Worm (Caenorhabditis elegans): Measurements from ENCODE around the gene xrn-2.

Gene xrn-2

ce11 chrII:14155259-14156023 is at the start of gene xrn-2, which contains the start of gene rpl-43:
TSS of gene xrn-2 (plus strand) at chrII:14155768.
TSS of gene rpl-43 (plus strand) at chrII:14155294.
- TF ChIP-seq nhr-77 (tag; optimal IDR thresholded peaks at IDR 0.05) (peak; percentile 11), nhr-25 (tag; optimal IDR thresholded peaks at IDR 0.05) (no peak), nhr-43 (tag; optimal IDR thresholded peaks at IDR 0.05; ENCODE audit: poor library complexity, severe bottlenecking) (peak; percentile 10)

- TF ChIP-seq hmg-11 (tag; optimal IDR thresholded peaks at IDR 0.05) (no peak), ceh-9 (tag; optimal IDR thresholded peaks at IDR 0.05) (no peak), pha-4 (tag; optimal IDR thresholded peaks at IDR 0.05) (no peak), ama-1 (optimal IDR thresholded peaks at IDR 0.05) (no peak), nhr-23 (tag; optimal IDR thresholded peaks at IDR 0.05) (no peak), lin-15B (tag; optimal IDR thresholded peaks at IDR 0.05) (no peak), elt-1 (tag; optimal IDR thresholded peaks at IDR 0.05) (no peak), eor-1 (tag; optimal IDR thresholded peaks at IDR 0.05) (no peak), ceh-28 (tag; optimal IDR thresholded peaks at IDR 0.05) (no peak), elt-2 (tag; optimal IDR thresholded peaks at IDR 0.05) (no peak), nhr-11 (tag; optimal IDR thresholded peaks at IDR 0.05) (no peak), nhr-25 (tag; optimal IDR thresholded peaks at IDR 0.05) (no peak), egl-5 (tag; optimal IDR thresholded peaks at IDR 0.05) (no peak), nfya-1 (tag; optimal IDR thresholded peaks at IDR 0.05; ENCODE audit: insufficient read depth) (no peak)
These were observed 49.4 kb upstream of the xrn-2 start for ce11 chrII:14106164-14106563.

- TF ChIP-seq egl-5 (tag; optimal IDR thresholded peaks at IDR 0.05) (no peak), ztf-4 (tag; optimal IDR thresholded peaks at IDR 0.05) (no peak), nhr-77 (tag; optimal IDR thresholded peaks at IDR 0.05) (no peak), ceh-9 (tag; optimal IDR thresholded peaks at IDR 0.05) (no peak), nhr-23 (tag; optimal IDR thresholded peaks at IDR 0.05) (peak; percentile 56), lsy-12 (tag; optimal IDR thresholded peaks at IDR 0.05) (no peak), ama-1 (optimal IDR thresholded peaks at IDR 0.05) (peak; percentile 44), nhr-25 (tag; optimal IDR thresholded peaks at IDR 0.05) (peak; percentile 72), ceh-82 (tag; optimal IDR thresholded peaks at IDR 0.05) (no peak), mml-1 (tag; optimal IDR thresholded peaks at IDR 0.05) (no peak), pqm-1 (tag; optimal IDR thresholded peaks at IDR 0.05) (no peak)
These were observed 46.3 kb upstream of the xrn-2 start, which contains the start of gene cpg-7 for ce11 chrII:14109184-14109664. TSS of gene cpg-7 (minus strand) at chrII:14109234.

ce11 chrII:14112842-14113241 is 42.7 kb upstream of the xrn-2 start:
- no peak for TF ChIP-seq ZK546.5 (tag; optimal IDR thresholded peaks at IDR 0.05)
- peak; percentile 23 for TF ChIP-seq elt-1 (tag; optimal IDR thresholded peaks at IDR 0.05)
- no peak for TF ChIP-seq nhr-12 (tag; optimal IDR thresholded peaks at IDR 0.05)
- TF ChIP-seq R02D3.7 (tag; optimal IDR thresholded peaks at IDR 0.05) = no peak
- peak; percentile 65 for TF ChIP-seq nhr-25 (tag; optimal IDR thresholded peaks at IDR 0.05)
- no peak for TF ChIP-seq elt-3 (tag; optimal IDR thresholded peaks at IDR 0.05)

ce11 chrII:14118391-14118790 is 37.2 kb upstream of the xrn-2 start:
- TF ChIP-seq aly-2 (tag; optimal IDR thresholded peaks at IDR 0.05) = no peak
- peak; percentile 40 for TF ChIP-seq snpc-4 (tag; optimal IDR thresholded peaks at IDR 0.05)

ce11 chrII:14122065-14122464 is 33.5 kb upstream of the xrn-2 start, which contains the start of gene K09E4.4:
TSS of gene K09E4.4 (minus strand) at chrII:14122165.
- no peak for TF ChIP-seq nfya-1 (tag; optimal IDR thresholded peaks at IDR 0.05; ENCODE audit: insufficient read depth)
- no peak for TF ChIP-seq tbx-2 (tag; optimal IDR thresholded peaks at IDR 0.05)
- no peak for TF ChIP-seq fkh-2 (tag; optimal IDR thresholded peaks at IDR 0.05)
- TF ChIP-seq lin-39 (tag; optimal IDR thresholded peaks at IDR 0.05) = peak; percentile 2

Data from whole organism, L3 larva.